Fruit fly (Drosophila melanogaster): ENCODE measurements around the gene Actn.

Actn gene

DNA sequence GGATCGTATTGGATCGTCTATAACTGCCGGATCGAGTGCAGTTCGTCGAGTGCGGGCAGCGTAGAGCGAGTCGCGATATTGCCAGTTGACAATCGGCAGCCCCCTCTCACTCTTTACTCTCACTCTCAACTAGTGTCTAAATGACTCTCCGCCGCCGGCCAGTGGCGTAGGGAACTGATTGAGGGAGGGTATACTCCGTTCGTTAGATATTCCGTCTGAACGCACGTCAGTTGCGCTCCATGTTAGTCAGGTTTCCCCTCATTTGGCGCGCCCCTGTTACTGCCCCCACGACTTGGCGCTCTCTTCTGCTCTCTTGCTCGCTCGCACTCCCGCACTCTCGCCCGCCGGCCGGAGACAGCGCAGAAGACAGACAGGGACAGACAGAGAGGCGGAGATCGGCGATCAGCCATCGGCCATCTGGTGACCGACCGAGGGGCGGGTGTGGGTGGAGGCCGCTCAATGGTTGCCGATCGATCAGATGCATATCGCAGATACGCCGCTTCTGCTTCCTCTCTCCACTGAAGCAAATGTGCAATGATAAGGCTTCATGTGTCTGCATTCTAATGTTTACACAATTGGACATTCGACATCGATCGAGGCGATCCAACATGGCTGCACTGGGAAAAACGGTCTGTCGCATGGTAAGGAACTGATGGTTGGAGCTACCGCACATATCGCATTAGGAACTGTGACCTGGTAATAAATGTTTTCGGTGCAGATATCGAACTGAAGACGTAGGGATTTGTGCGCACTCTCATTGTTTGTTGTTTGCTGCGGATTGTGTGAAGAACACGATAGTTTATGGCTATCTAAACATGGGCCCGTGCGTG, 8.2 kb upstream of the Actn start, which contains the start of gene moody:
moody (minus strand) TSS at position 51 of the 830 bp plus-strand sequence.
- TF ChIP-seq CG7368 (GFP tag; optimal IDR thresholded peaks at IDR 0.05), result peak; percentile 96
- TF ChIP-seq Lpt (GFP tag; optimal IDR thresholded peaks at IDR 0.05), result peak; percentile 92
- TF ChIP-seq Sox15 (GFP tag; optimal IDR thresholded peaks at IDR 0.05), result peak; percentile 90
- peak; percentile 74 for TF ChIP-seq Eip93F (GFP tag; optimal IDR thresholded peaks at IDR 0.05)
- peak; percentile 82 for TF ChIP-seq CG11762 (GFP tag; optimal IDR thresholded peaks at IDR 0.05; ENCODE audit: insufficient read depth)
- TF ChIP-seq Sox14 (GFP tag; optimal IDR thresholded peaks at IDR 0.05), result peak; percentile 95
- TF ChIP-seq Ets21C (GFP tag; optimal IDR thresholded peaks at IDR 0.05), result peak; percentile 89
- TF ChIP-seq CG8632 (GFP tag; optimal IDR thresholded peaks at IDR 0.05), result peak; percentile 90
- TF ChIP-seq CG1621 (tag; optimal IDR thresholded peaks at IDR 0.05), result peak; percentile 91
- peak; percentile 95 for TF ChIP-seq Gug (GFP tag; IDR thresholded peaks at IDR 0.05)
- peak; percentile 96 for TF ChIP-seq CG6792 (GFP tag; optimal IDR thresholded peaks at IDR 0.05)
- TF ChIP-seq Hr4 (GFP tag; optimal IDR thresholded peaks at IDR 0.05), result peak; percentile 95
- peak; percentile 83 for TF ChIP-seq fd85E (GFP tag; optimal IDR thresholded peaks at IDR 0.05)
- TF ChIP-seq CG4318 (GFP tag; optimal IDR thresholded peaks at IDR 0.05), result peak; percentile 93
- peak; percentile 97 for TF ChIP-seq Eip78C (GFP tag)
- peak; percentile 93 for TF ChIP-seq lz (GFP tag; optimal IDR thresholded peaks at IDR 0.05)
- TF ChIP-seq CG3919 (GFP tag; optimal IDR thresholded peaks at IDR 0.05), result peak; percentile 96
- peak; percentile 95 for TF ChIP-seq CG11294 (GFP tag; IDR thresholded peaks at IDR 0.05)
- TF ChIP-seq salr (GFP tag; optimal IDR thresholded peaks at IDR 0.05), result peak; percentile 84 to 85
- peak; percentile 83 for TF ChIP-seq CG9139 (GFP tag; optimal IDR thresholded peaks at IDR 0.05)
- peak; percentile 90 for TF ChIP-seq OdsH (GFP tag; optimal IDR thresholded peaks at IDR 0.05)
- peak; percentile 99 for TF ChIP-seq CG6163 (GFP tag; IDR thresholded peaks at IDR 0.05)
- peak; percentile 93 for TF ChIP-seq Hr39 (GFP tag; optimal IDR thresholded peaks at IDR 0.05)
- TF ChIP-seq dsx (GFP tag; optimal IDR thresholded peaks at IDR 0.05; ENCODE audit: poor library complexity, severe bottlenecking), result peak; percentile 82
- TF ChIP-seq CG8319 (GFP tag; optimal IDR thresholded peaks at IDR 0.05), result peak; percentile 88
- TF ChIP-seq acj6 (GFP tag; optimal IDR thresholded peaks at IDR 0.05), result peak; percentile 90
- peak; percentile 92 for TF ChIP-seq CG31627 (GFP tag; optimal IDR thresholded peaks at IDR 0.05)
- TF ChIP-seq CG3032 (tag; optimal IDR thresholded peaks at IDR 0.05), result peak; percentile 87
- TF ChIP-seq fd59A (GFP tag; optimal IDR thresholded peaks at IDR 0.05), result peak; percentile 87
- peak; percentile 94 for TF ChIP-seq vri (GFP tag; optimal IDR thresholded peaks at IDR 0.05)
- peak; percentile 88 to 92 for TF ChIP-seq ss (GFP tag; optimal IDR thresholded peaks at IDR 0.05)
- TF ChIP-seq CG15336 (GFP tag; IDR thresholded peaks at IDR 0.05), result peak; percentile 96
- peak; percentile 99 for TF ChIP-seq svp (GFP tag)
- peak; percentile 92 for TF ChIP-seq Smox (GFP tag; optimal IDR thresholded peaks at IDR 0.05)
- peak; percentile 94 for TF ChIP-seq CG8119 (GFP tag; IDR thresholded peaks at IDR 0.05)
- TF ChIP-seq CG10669 (GFP tag; optimal IDR thresholded peaks at IDR 0.05), result peak; percentile 90
- peak; percentile 93 for TF ChIP-seq achi (GFP tag; optimal IDR thresholded peaks at IDR 0.05)
- TF ChIP-seq CG32006 (GFP tag; optimal IDR thresholded peaks at IDR 0.05), result peak; percentile 94
- peak; percentile 95 for TF ChIP-seq CG16779 (tag; optimal IDR thresholded peaks at IDR 0.05)
- peak; percentile 84 for TF ChIP-seq fkh (GFP tag; optimal IDR thresholded peaks at IDR 0.05)
- TF ChIP-seq CG6276 (GFP tag; optimal IDR thresholded peaks at IDR 0.05), result peak; percentile 92
- peak; percentile 82 for TF ChIP-seq spab (GFP tag; optimal IDR thresholded peaks at IDR 0.05)
- TF ChIP-seq CG34406 (GFP tag; optimal IDR thresholded peaks at IDR 0.05), result peak; percentile 90
- TF ChIP-seq esn (GFP tag; optimal IDR thresholded peaks at IDR 0.05), result peak; percentile 93
- TF ChIP-seq CG10631 (GFP tag; optimal IDR thresholded peaks at IDR 0.05), result peak; percentile 84
- peak; percentile 86 for TF ChIP-seq Blimp-1 (GFP tag; optimal IDR thresholded peaks at IDR 0.05)
- peak; percentile 91 for TF ChIP-seq Met (GFP tag; optimal IDR thresholded peaks at IDR 0.05)
- peak; percentile 94 for TF ChIP-seq CG11902 (GFP tag; optimal IDR thresholded peaks at IDR 0.05)
- peak; percentile 80 for TF ChIP-seq CG6854 (GFP tag; optimal IDR thresholded peaks at IDR 0.05)
- TF ChIP-seq topi (GFP tag; optimal IDR thresholded peaks at IDR 0.05), result peak; percentile 91
